Worm (Caenorhabditis elegans) whole organism, L4/young adult: ENCODE results near the gene T13H5.1.

ENCODE experiments used
- W03F9.2 ChIP-seq: fragments of 150-350 bp; optimal IDR thresholded peaks from 2 replicates; lab custom pipeline; 2014; ENCODE audit warnings: missing biosample characterization, missing genetic modification characterization
- dao-5 ChIP-seq: sonication (generic microtip); optimal IDR thresholded peaks from 2 replicates; lab custom pipeline; 2016; ENCODE audit warnings: missing genotype, missing genetic modification characterization, moderate library complexity, missing compliant biosample characterization
- him-1 ChIP-seq: sonication (generic microtip); optimal IDR thresholded peaks from 2 replicates; lab custom pipeline; 2016; ENCODE audit warnings: missing genotype, missing genetic modification reagents, missing genetic modification characterization, missing compliant biosample characterization

DNA sequence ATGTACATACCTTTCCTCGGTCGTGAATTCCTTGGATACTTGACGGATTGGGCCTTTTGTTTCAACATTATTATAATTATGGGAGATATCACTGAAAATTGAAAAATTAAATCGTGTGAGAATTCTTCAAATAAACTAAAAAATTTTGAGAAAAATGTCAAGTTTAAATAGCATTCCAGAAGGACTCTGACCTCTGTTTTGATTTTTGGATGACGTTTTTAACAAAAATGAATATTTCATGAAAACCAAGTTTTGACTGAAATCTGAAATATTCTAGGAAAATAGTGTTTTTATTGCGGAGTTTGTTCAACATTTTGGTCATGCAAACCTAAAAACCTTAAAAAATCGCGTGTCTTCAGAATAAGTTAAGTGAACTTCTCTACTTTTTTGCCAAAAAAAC lies 47.3 kb upstream of the T13H5.1 start, which contains the start of gene glb-27:
- TF ChIP-seq dao-5 (tag; lab: Kevin White, UChicago) (no peak), him-1 (no peak), W03F9.2 (tag; lab: Kevin White, UChicago) (no peak)
